Fruit fly (Drosophila melanogaster): Measurements from ENCODE around the gene AdamTS-B.

AdamTS-B gene

DNA sequence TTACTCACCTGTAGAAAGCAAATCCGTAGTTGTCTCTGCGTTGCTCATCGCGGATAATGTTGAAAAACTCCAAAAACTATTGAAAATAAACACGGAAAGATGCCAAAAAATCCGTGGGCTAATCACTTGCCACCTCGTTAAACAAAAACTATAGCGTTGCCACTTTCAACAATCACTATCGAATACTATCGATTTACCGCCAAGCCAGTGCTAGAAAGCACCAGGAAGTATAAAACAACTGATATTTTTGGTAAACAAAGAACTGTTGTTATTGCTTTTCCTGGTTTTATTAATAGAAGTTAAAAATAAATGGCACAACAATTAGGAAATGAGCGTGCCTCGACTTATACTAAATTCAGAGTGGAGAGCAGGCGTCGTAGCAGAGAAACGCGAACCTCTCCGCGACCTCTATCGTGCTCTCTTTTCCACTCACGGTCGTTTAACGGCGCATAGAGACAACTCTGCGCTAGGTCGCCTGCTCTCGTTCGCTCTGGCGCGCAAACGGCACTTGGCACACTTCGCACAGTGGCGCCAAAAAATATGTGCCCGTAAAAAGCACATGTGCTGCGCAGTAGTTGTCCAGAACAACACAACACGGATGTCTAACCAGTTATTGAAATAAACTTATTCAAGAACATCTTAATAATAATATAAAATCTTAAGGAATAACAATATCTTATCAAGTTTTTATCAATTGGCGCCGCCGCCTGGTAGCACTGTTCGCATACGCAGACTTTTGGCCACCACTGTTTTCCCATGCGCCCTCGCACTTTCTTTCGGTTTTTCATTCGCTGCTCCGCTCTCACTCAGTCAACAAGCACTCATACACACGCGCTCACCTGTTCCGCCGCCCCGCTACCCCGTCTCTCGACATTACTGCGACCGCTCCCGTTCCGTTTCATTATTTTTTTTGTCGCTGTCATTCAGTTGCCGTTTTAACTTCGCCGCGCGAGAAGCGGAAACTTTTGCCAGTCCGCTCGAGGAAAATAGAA, 56.8 kb downstream of the AdamTS-B start, which contains the start of the genes lin-52 and CG15771 (continued):
- TF ChIP-seq pfk (GFP tag; optimal IDR thresholded peaks at IDR 0.05) (peak; percentile 89), HmgD (GFP tag; optimal IDR thresholded peaks at IDR 0.05) (peak; percentile 43), sim (GFP tag; IDR thresholded peaks at IDR 0.05) (peak; percentile 92), Opbp (GFP tag; IDR thresholded peaks at IDR 0.05; ENCODE audit: partially characterized antibody) (no peak), Nf-YC (tag; optimal IDR thresholded peaks at IDR 0.05) (peak; percentile 92), CG6254 (GFP tag; optimal IDR thresholded peaks at IDR 0.05) (peak; percentile 88), Hey (tag; optimal IDR thresholded peaks at IDR 0.05) (peak; percentile 81), CG3407 (GFP tag; optimal IDR thresholded peaks at IDR 0.05) (peak; percentile 89), CG17385 (GFP tag; optimal IDR thresholded peaks at IDR 0.05) (peak; percentile 93), CoRest (tag; optimal IDR thresholded peaks at IDR 0.05) (peak; percentile 96), CG2875 (GFP tag; optimal IDR thresholded peaks at IDR 0.05) (peak; percentile 91), D19B (GFP tag; optimal IDR thresholded peaks at IDR 0.05) (peak; percentile 89), MTF-1 (GFP tag; optimal IDR thresholded peaks at IDR 0.05; ENCODE audit: borderline replicate concordance) (peak; percentile 89), mam (GFP tag; optimal IDR thresholded peaks at IDR 0.05) (peak; percentile 72), CHES-1-like (GFP tag; optimal IDR thresholded peaks at IDR 0.05) (peak; percentile 33), Scr (GFP tag; IDR thresholded peaks at IDR 0.05; ENCODE audit: partially characterized antibody) (peak; percentile 71), Lim3 (GFP tag; IDR thresholded peaks at IDR 0.05) (peak; percentile 68; the same call in 1 of the 2 replicates), Usf (GFP tag; optimal IDR thresholded peaks at IDR 0.05) (peak; percentile 92), Sin3A (optimal IDR thresholded peaks at IDR 0.05) (peak; percentile 83), crol (GFP tag; IDR thresholded peaks at IDR 0.05) (peak; percentile 98), gsb-n (tag; optimal IDR thresholded peaks at IDR 0.05) (peak; percentile 91), Gug (GFP tag; IDR thresholded peaks at IDR 0.05) (peak; percentile 95), B-H1 (GFP tag; IDR thresholded peaks at IDR 0.05) (peak; percentile 85), CG9215 (GFP tag; IDR thresholded peaks at IDR 0.05) (peak; percentile 96), CG3726 (GFP tag; IDR thresholded peaks at IDR 0.05) (peak; percentile 89), NfI (GFP tag; optimal IDR thresholded peaks at IDR 0.05) (peak; percentile 94), slou (GFP tag; optimal IDR thresholded peaks at IDR 0.05) (peak; percentile 83), seq (GFP tag; IDR thresholded peaks at IDR 0.05) (peak; percentile 96), unpg (GFP tag; optimal IDR thresholded peaks at IDR 0.05) (peak; percentile 94), hkb (optimal IDR thresholded peaks at IDR 0.05) (no peak), hkb (GFP tag; IDR thresholded peaks at IDR 0.05) (peak; percentile 94), CG4404 (GFP tag; IDR thresholded peaks at IDR 0.05) (peak; percentile 94), vfl (GFP tag; optimal IDR thresholded peaks at IDR 0.05) (peak; percentile 83), CG3065 (GFP tag; optimal IDR thresholded peaks at IDR 0.05) (peak; percentile 76), Mrtf (GFP tag; IDR thresholded peaks at IDR 0.05) (peak; percentile 94), CG10274 (GFP tag; optimal IDR thresholded peaks at IDR 0.05) (peak; percentile 84), HLHmδ (GFP tag; optimal IDR thresholded peaks at IDR 0.05) (peak; percentile 41), bowl (GFP tag; IDR thresholded peaks at IDR 0.05) (peak; percentile 81; the same call in 1 of the 2 replicates), org-1 (GFP tag; optimal IDR thresholded peaks at IDR 0.05) (peak; percentile 94), CG2199 (GFP tag; IDR thresholded peaks at IDR 0.05) (peak; percentile 93), ci (GFP tag; IDR thresholded peaks at IDR 0.05) (peak; percentile 94), CG18764 (GFP tag; optimal IDR thresholded peaks at IDR 0.05) (peak; percentile 70), sens-2 (GFP tag; IDR thresholded peaks at IDR 0.05) (peak; percentile 76), croc (GFP tag; conservative IDR thresholded peaks at IDR 0.05) (peak; percentile 93), Ssrp (tag; optimal IDR thresholded peaks at IDR 0.05) (peak; percentile 91), Doc2 (GFP tag; IDR thresholded peaks at IDR 0.05) (peak; percentile 85), br (optimal IDR thresholded peaks at IDR 0.05) (no peak), CG12219 (GFP tag; optimal IDR thresholded peaks at IDR 0.05) (peak; percentile 92), Kr (GFP tag; optimal IDR thresholded peaks at IDR 0.05) (peak; percentile 50)
